Worm (Caenorhabditis elegans): Measurements from ENCODE around the gene rle-1.

rle-1 gene

ce11 chrIII:10989491-10990032, 53.5 kb downstream of the rle-1 start (continued):
- TF ChIP-seq hrde-1 (tag; optimal IDR thresholded peaks at IDR 0.05; ENCODE audit: borderline replicate concordance) (peak; percentile 94), snpc-1.1 (tag; optimal IDR thresholded peaks at IDR 0.05; ENCODE audit: insufficient read depth) (peak; percentile 97), tlf-1 (GFP tag; optimal IDR thresholded peaks at IDR 0.05) (peak; percentile 91), ztf-22 (GFP tag; optimal IDR thresholded peaks at IDR 0.05) (peak; percentile 91), F57C9.4 (tag; optimal IDR thresholded peaks at IDR 0.05) (peak; percentile 76), ceh-91 (GFP tag; IDR thresholded peaks at IDR 0.05) (peak; percentile 48), atf-7 (tag; optimal IDR thresholded peaks at IDR 0.05) (peak; percentile 96), nfya-2 (GFP tag; IDR thresholded peaks at IDR 0.05) (peak; percentile 79; the same call in 1 of the 2 replicates), let-607 (tag; optimal IDR thresholded peaks at IDR 0.05) (peak; percentile 84 to 89), cebp-2 (GFP tag; IDR thresholded peaks at IDR 0.05) (peak; percentile 96)

ce11 chrIII:10994085-10994484, 58.0 kb downstream of the rle-1 start:
- TF ChIP-seq lin-26 (GFP tag; IDR thresholded peaks at IDR 0.05) (no peak), mel-28 (tag; optimal IDR thresholded peaks at IDR 0.05; ENCODE audit: borderline replicate concordance) (no peak), tbx-9 (tag; optimal IDR thresholded peaks at IDR 0.05; ENCODE audit: borderline replicate concordance) (no peak), him-1 (tag; optimal IDR thresholded peaks at IDR 0.05) (no peak)

ce11 chrIII:10995156-10995555, 59.1 kb downstream of the rle-1 start, which contains the start of gene dmsr-5:
TSS of gene dmsr-5 (minus strand) at chrIII:10995256.
- TF ChIP-seq madf-8 (GFP tag; conservative IDR thresholded peaks at IDR 0.05) (no peak), C17E4.6 (GFP tag; IDR thresholded peaks at IDR 0.05) (no peak), Y79H2A.3 (GFP tag; conservative IDR thresholded peaks at IDR 0.05) (no peak), dpl-1 (GFP tag; optimal IDR thresholded peaks at IDR 0.05) (no peak), athp-1 (tag; optimal IDR thresholded peaks at IDR 0.05) (no peak), K11D2.4 (GFP tag; IDR thresholded peaks at IDR 0.05) (no peak), ceh-27 (GFP tag; optimal IDR thresholded peaks at IDR 0.05) (no peak), atf-7 (tag; optimal IDR thresholded peaks at IDR 0.05) (no peak), rec-8 (tag; optimal IDR thresholded peaks at IDR 0.05) (no peak), somi-1 (GFP tag; optimal IDR thresholded peaks at IDR 0.05) (no peak), lin-26 (GFP tag; IDR thresholded peaks at IDR 0.05) (no peak), let-607 (tag; optimal IDR thresholded peaks at IDR 0.05) (no peak), ztf-22 (GFP tag; optimal IDR thresholded peaks at IDR 0.05) (no peak), K12H6.12 (tag; optimal IDR thresholded peaks at IDR 0.05) (no peak), dox-1 (GFP tag; IDR thresholded peaks at IDR 0.05) (no peak), hsf-1 (GFP tag; IDR thresholded peaks at IDR 0.05) (no peak), rcor-1 (GFP tag; IDR thresholded peaks at IDR 0.05) (no peak), F57A8.1 (GFP tag; optimal IDR thresholded peaks at IDR 0.05) (no peak), hlh-12 (tag; optimal IDR thresholded peaks at IDR 0.05) (no peak), aptf-2 (GFP tag; conservative IDR thresholded peaks at IDR 0.05) (no peak)

Data from whole organism, young adult.